Worm (Caenorhabditis elegans) whole organism, early embryonic: ENCODE data around the gene K09C4.5.

Experiments used
- B0310.2 ChIP-seq: sonication (generic microtip); optimal IDR thresholded peaks from 2 replicates; lab custom pipeline; 2016; ENCODE audit warnings: mild to moderate bottlenecking, missing genetic modification characterization, missing compliant biosample characterization
- F13C5.2 ChIP-seq: sonication (generic microtip); optimal IDR thresholded peaks from 2 replicates; lab custom pipeline; 2017; ENCODE audit warnings: mild to moderate bottlenecking, missing genetic modification characterization, inconsistent platforms, missing compliant biosample characterization
- aly-1 ChIP-seq: sonication (generic microtip); optimal IDR thresholded peaks from 2 replicates; lab custom pipeline; 2016; ENCODE audit warnings: missing genetic modification characterization, missing compliant biosample characterization
- ama-1 ChIP-seq: fragments of 150-350 bp; optimal IDR thresholded peaks from 2 replicates; lab custom pipeline; 2014
- ceh-36 ChIP-seq: sonication (generic microtip); optimal IDR thresholded peaks from 2 replicates; lab custom pipeline; 2016; ENCODE audit warnings: missing genetic modification characterization, inconsistent platforms, missing compliant biosample characterization
- ets-7 ChIP-seq: sonication (generic microtip); optimal IDR thresholded peaks from 2 replicates; lab custom pipeline; 2016; ENCODE audit warnings: missing genotype, missing genetic modification characterization, missing compliant biosample characterization
- flt-1 ChIP-seq: fragments of 200-800 bp; sonication (Bioruptor generic); IDR thresholded peaks from 2 replicates; pipeline ENCODE4 v1.3.6; 2022; ENCODE audit warnings: missing genetic modification characterization, missing compliant biosample characterization
- hmbx-1 ChIP-seq: sonication (generic microtip); optimal IDR thresholded peaks from 2 replicates; lab custom pipeline; 2016; ENCODE audit warnings: mild to moderate bottlenecking, missing genetic modification characterization, missing compliant biosample characterization
- hmg-4 ChIP-seq: fragments of 200-800 bp; sonication (Bioruptor generic); optimal IDR thresholded peaks from 2 replicates; lab custom pipeline; 2018; ENCODE audit warnings: mild to moderate bottlenecking, missing genetic modification characterization, missing compliant biosample characterization
- hnd-1 ChIP-seq: sonication (generic microtip); optimal IDR thresholded peaks from 2 replicates; lab custom pipeline; 2016; ENCODE audit warnings: missing genetic modification characterization, missing compliant biosample characterization
- pes-1 ChIP-seq: fragments of 200-800 bp; sonication (Bioruptor generic); IDR thresholded peaks from 2 replicates; pipeline ENCODE4 v1.3.6; 2022; ENCODE audit warnings: missing genetic modification reagents, missing genetic modification characterization, missing compliant biosample characterization
- scrt-1 ChIP-seq: fragments of 200-800 bp; sonication (Bioruptor generic); IDR thresholded peaks from 2 replicates; pipeline ENCODE4 v1.3.6; 2022; ENCODE audit warnings: missing genetic modification characterization, missing compliant biosample characterization
- tbx-11 ChIP-seq: fragments of 200-800 bp; sonication (Bioruptor generic); IDR thresholded peaks from 2 replicates; pipeline ENCODE4 v1.3.6; 2022; ENCODE audit warnings: missing genetic modification characterization, missing compliant biosample characterization
- tbx-37 ChIP-seq: fragments of 200-800 bp; sonication (Bioruptor generic); conservative IDR thresholded peaks from 2 replicates; pipeline ENCODE4 v1.3.6; 2022; ENCODE audit warnings: missing genetic modification reagents, missing genetic modification characterization, missing compliant biosample characterization

ce11 chrX:3334115-3334514, 51.7 kb downstream of the K09C4.5 start:
- TF ChIP-seq pes-1 (GFP tag; lab: Robert Waterston, UW), result no peak
- no peak for TF ChIP-seq ama-1 (lab: Kevin White, UChicago)
- no peak for TF ChIP-seq hmg-4
- no peak for TF ChIP-seq F13C5.2 (tag; lab: Kevin White, UChicago)
- TF ChIP-seq hnd-1 (tag; lab: Kevin White, UChicago), result no peak
- TF ChIP-seq flt-1 (GFP tag; lab: Robert Waterston, UW), result no peak
- TF ChIP-seq tbx-11 (GFP tag; lab: Robert Waterston, UW), result no peak
- no peak for TF ChIP-seq B0310.2
- TF ChIP-seq tbx-37, result no peak
- no peak for TF ChIP-seq scrt-1 (GFP tag; lab: Robert Waterston, UW)
- no peak for TF ChIP-seq ceh-36 (tag; lab: Kevin White, UChicago)
- no peak for TF ChIP-seq ets-7 (tag; lab: Kevin White, UChicago)
- no peak for TF ChIP-seq hmbx-1 (tag; lab: Kevin White, UChicago)
- TF ChIP-seq aly-1 (tag; lab: Kevin White, UChicago), result no peak
